Worm (Caenorhabditis elegans) whole organism, L1 larva: Measurements from ENCODE around the gene C36B7.1.

Source experiments
- C16A3.4 ChIP-seq: fragments of 150-350 bp; optimal IDR thresholded peaks from 2 replicates; lab custom pipeline; 2014; ENCODE audit warnings: missing biosample characterization, missing genetic modification characterization
- F16B12.6 ChIP-seq: fragments of 150-350 bp; optimal IDR thresholded peaks from 2 replicates; lab custom pipeline; 2014; ENCODE audit warnings: missing biosample characterization, missing genetic modification characterization
- Y116A8C.19 ChIP-seq: sonication (generic microtip); optimal IDR thresholded peaks from 2 replicates; lab custom pipeline; 2016; ENCODE audit warnings: missing compliant biosample characterization, missing genetic modification characterization, borderline replicate concordance
- alr-1 ChIP-seq: fragments of 200-800 bp; sonication (Bioruptor generic); optimal IDR thresholded peaks from 2 replicates; lab custom pipeline; 2018; ENCODE audit warnings: borderline replicate concordance, mild to moderate bottlenecking, missing genetic modification characterization, missing compliant biosample characterization
- blmp-1 ChIP-seq: fragments of 150-350 bp; optimal IDR thresholded peaks from 2 replicates; lab custom pipeline; 2014; ENCODE audit warnings: missing biosample characterization, missing genetic modification characterization
- ceh-88 ChIP-seq: fragments of 200-800 bp; sonication (Bioruptor generic); IDR thresholded peaks from 2 replicates; pipeline ENCODE4 v1.3.6; 2022; ENCODE audit warnings: missing genetic modification characterization, missing compliant biosample characterization
- ceh-90 ChIP-seq: sonication (generic microtip); optimal IDR thresholded peaks from 2 replicates; lab custom pipeline; 2016; ENCODE audit warnings: missing genetic modification characterization, missing compliant biosample characterization
- efl-1 ChIP-seq, 4 experiments: fragments of 150-350 bp; optimal IDR thresholded peaks in 3 of 4; peaks in 1 of 4; 1 replicate in 1 of 4; 2 replicates in 3 of 4; lab custom pipeline; 2014; ENCODE audit warnings: missing biosample characterization in 2 of 4, missing genetic modification characterization in 2 of 4, missing genetic modification reagents in 2 of 4
- efl-3 ChIP-seq: fragments of 200-800 bp; sonication (Bioruptor generic); optimal IDR thresholded peaks from 2 replicates; lab custom pipeline; 2018; ENCODE audit warnings: mild to moderate bottlenecking, missing genetic modification characterization, missing compliant biosample characterization
- egl-27 ChIP-seq, 2 experiments: fragments of 150-350 bp in 1 of 2; sonication (generic microtip); optimal IDR thresholded peaks; 3 replicates each; lab custom pipeline; 2017 to 2018; ENCODE audit warnings: missing biosample characterization in 2 of 2, missing genetic modification characterization in 2 of 2, missing genetic modification reagents in 2 of 2
- elt-3 ChIP-seq, 6 experiments: fragments of 150-350 bp in 1 of 6; sonication (generic microtip); optimal IDR thresholded peaks; 2 replicates each; lab custom pipeline; 2017 to 2018; ENCODE audit warnings: missing biosample characterization in 6 of 6, missing genetic modification characterization in 6 of 6, inconsistent platforms in 1 of 6
- fkh-10 ChIP-seq: sonication (generic microtip); optimal IDR thresholded peaks from 2 replicates; lab custom pipeline; 2017; ENCODE audit warnings: missing biosample characterization, missing genetic modification reagents, missing genetic modification characterization
- fkh-8 ChIP-seq: sonication (generic microtip); optimal IDR thresholded peaks from 2 replicates; lab custom pipeline; 2016; ENCODE audit warnings: mild to moderate bottlenecking, missing genetic modification characterization, missing compliant biosample characterization
- grh-1 ChIP-seq: fragments of 200-800 bp; sonication (Bioruptor generic); IDR thresholded peaks from 2 replicates; pipeline ENCODE4 v1.3.6; 2022; ENCODE audit warnings: missing genetic modification reagents, missing genetic modification characterization, missing compliant biosample characterization
- hlh-17 ChIP-seq: fragments of 200-800 bp; sonication (Bioruptor generic); optimal IDR thresholded peaks from 2 replicates; lab custom pipeline; 2018; ENCODE audit warnings: missing genetic modification characterization, mild to moderate bottlenecking, missing compliant biosample characterization, moderate library complexity, borderline replicate concordance
- hlh-4 ChIP-seq: sonication (generic microtip); optimal IDR thresholded peaks from 2 replicates; lab custom pipeline; 2016; ENCODE audit warnings: mild to moderate bottlenecking, missing genetic modification characterization, missing compliant biosample characterization
- isw-1 ChIP-seq: fragments of 200-800 bp; sonication (Bioruptor generic); IDR thresholded peaks from 2 replicates; pipeline ENCODE4 v1.3.6; 2022; ENCODE audit warnings: missing genetic modification characterization, missing compliant biosample characterization
- lin-14 ChIP-seq: fragments of 200-800 bp; sonication (Bioruptor generic); optimal IDR thresholded peaks from 2 replicates; lab custom pipeline; 2018; ENCODE audit warnings: mild to moderate bottlenecking, missing genetic modification characterization, moderate library complexity, missing compliant biosample characterization
- lin-15B ChIP-seq: fragments of 150-350 bp; sonication (generic microtip); optimal IDR thresholded peaks from 3 replicates; lab custom pipeline; 2014; ENCODE audit warnings: missing biosample characterization, missing genetic modification characterization
- lin-35 ChIP-seq, 2 experiments: fragments of 150-350 bp; optimal IDR thresholded peaks; 2 replicates each; lab custom pipeline; 2014; ENCODE audit warnings: missing biosample characterization in 2 of 2, missing genetic modification characterization in 2 of 2, missing genetic modification reagents in 2 of 2
- lir-3 ChIP-seq: sonication (generic microtip); optimal IDR thresholded peaks from 2 replicates; lab custom pipeline; 2016; ENCODE audit warnings: mild to moderate bottlenecking, missing genetic modification characterization, moderate library complexity, missing compliant biosample characterization; ENCODE audit not compliant: poor library complexity
- mep-1 ChIP-seq: fragments of 150-350 bp; optimal IDR thresholded peaks from 2 replicates; lab custom pipeline; 2014; ENCODE audit warnings: missing biosample characterization, missing genetic modification characterization
- nhr-11 ChIP-seq: fragments of 150-350 bp; optimal IDR thresholded peaks from 2 replicates; lab custom pipeline; 2014; ENCODE audit warnings: missing biosample characterization, missing genetic modification characterization
- nhr-20 ChIP-seq: sonication (generic microtip); optimal IDR thresholded peaks from 2 replicates; lab custom pipeline; 2016; ENCODE audit warnings: mild to moderate bottlenecking, missing genetic modification characterization, missing compliant biosample characterization
- nhr-237 ChIP-seq: fragments of 150-350 bp; optimal IDR thresholded peaks from 2 replicates; lab custom pipeline; 2014; ENCODE audit warnings: missing biosample characterization, missing genetic modification characterization
- nhr-47 ChIP-seq: sonication (generic microtip); optimal IDR thresholded peaks from 2 replicates; lab custom pipeline; 2016; ENCODE audit warnings: mild to moderate bottlenecking, missing genetic modification characterization, moderate library complexity, missing compliant biosample characterization
- nhr-76 ChIP-seq: sonication (generic microtip); optimal IDR thresholded peaks from 2 replicates; lab custom pipeline; 2017; ENCODE audit warnings: missing biosample characterization, missing genetic modification characterization
- nhr-85 ChIP-seq: sonication (generic microtip); peaks from one replicate; lab custom pipeline; 2016; ENCODE audit warnings: missing genetic modification characterization, inconsistent platforms, missing compliant biosample characterization
- pax-3 ChIP-seq: fragments of 200-800 bp; sonication (Bioruptor generic); optimal IDR thresholded peaks from 2 replicates; lab custom pipeline; 2018; ENCODE audit warnings: mild to moderate bottlenecking, missing genetic modification characterization, moderate library complexity, missing compliant biosample characterization
- skn-1 ChIP-seq: fragments of 150-350 bp; optimal IDR thresholded peaks from 2 replicates; lab custom pipeline; 2014; ENCODE audit warnings: missing biosample characterization, missing genetic modification characterization
- snu-23 ChIP-seq: sonication (generic microtip); optimal IDR thresholded peaks from 2 replicates; lab custom pipeline; 2016; ENCODE audit warnings: missing genetic modification characterization, missing compliant biosample characterization
- swsn-7 ChIP-seq: sonication (generic microtip); optimal IDR thresholded peaks from 2 replicates; lab custom pipeline; 2016; ENCODE audit warnings: missing genetic modification characterization, missing compliant biosample characterization
- unc-130 ChIP-seq: fragments of 150-350 bp; optimal IDR thresholded peaks from 2 replicates; lab custom pipeline; 2017; ENCODE audit warnings: missing biosample characterization, missing genetic modification characterization, inconsistent platforms
- unc-30 ChIP-seq: sonication (generic microtip); optimal IDR thresholded peaks from 2 replicates; lab custom pipeline; 2017; ENCODE audit warnings: missing biosample characterization, missing genetic modification characterization
- unc-62 ChIP-seq: fragments of 150-350 bp; optimal IDR thresholded peaks from 2 replicates; lab custom pipeline; 2014; ENCODE audit warnings: missing biosample characterization, missing genetic modification reagents, missing genetic modification characterization
- unc-98 ChIP-seq: fragments of 200-800 bp; sonication (Bioruptor generic); IDR thresholded peaks from 2 replicates; pipeline ENCODE4 v1.3.6; 2022; ENCODE audit warnings: missing genetic modification characterization, missing compliant biosample characterization
- ztf-11 ChIP-seq, 2 experiments: sonication (generic microtip); optimal IDR thresholded peaks; 2 replicates each; lab custom pipeline; 2016 to 2017; ENCODE audit warnings: missing genetic modification characterization in 2 of 2, missing biosample characterization in 1 of 2, missing compliant biosample characterization in 1 of 2

Gene C36B7.1

DNA sequence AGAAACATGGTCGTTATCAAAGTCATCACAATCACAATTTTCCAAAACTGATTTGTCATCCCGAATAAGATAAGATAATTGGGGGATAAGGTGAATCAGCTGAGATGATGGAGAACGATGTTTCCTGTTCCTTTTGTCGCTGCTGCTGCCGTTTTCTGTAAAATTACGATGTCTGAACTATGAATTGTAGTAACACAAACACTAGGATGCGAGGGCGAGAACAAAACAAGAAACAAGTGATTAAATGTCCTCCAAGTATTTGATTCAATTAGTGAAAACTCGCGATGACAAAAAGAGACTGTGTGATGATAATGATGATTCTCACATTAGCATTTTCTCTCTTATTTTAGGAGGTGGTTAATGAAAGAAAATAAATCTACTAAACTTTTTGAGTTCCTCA is 43.2 kb downstream of the C36B7.1 start, which contains the start of gene C54D1.7:
Gene C54D1.7 (minus strand): TSS at position 157 of the 400 bp plus-strand sequence.
- TF ChIP-seq blmp-1 (tag; lab: Kevin White, UChicago) = peak; percentile 29
- TF ChIP-seq nhr-85 (tag; lab: Kevin White, UChicago) = peak; percentile 72
- no peak for TF ChIP-seq ztf-11 (tag; optimal IDR thresholded peaks at IDR 0.05; lab: Kevin White, UChicago)
- TF ChIP-seq elt-3 (tag; optimal IDR thresholded peaks at IDR 0.05; lab: Kevin White, UChicago) = peak in 1 of 6 experiments; percentile 46

DNA sequence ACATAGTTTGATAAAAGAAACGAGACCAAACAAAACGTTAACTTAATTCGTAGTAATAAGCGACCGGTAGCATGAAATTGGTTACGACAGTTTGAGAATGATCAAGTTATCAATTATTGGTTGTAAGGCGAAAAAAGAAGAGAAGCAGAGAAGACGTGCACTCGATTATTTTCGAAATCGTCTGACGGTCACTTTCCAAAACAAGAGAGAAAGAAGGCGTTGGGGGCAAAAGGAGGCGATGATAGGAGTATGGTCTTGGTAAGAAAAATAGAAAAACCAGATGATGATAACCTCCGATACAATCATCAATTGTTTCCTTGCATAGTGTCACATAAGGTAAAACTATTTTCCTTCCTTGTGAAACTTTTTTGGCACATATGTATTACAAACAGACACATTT is 44.8 kb downstream of the C36B7.1 start:
- no peak for TF ChIP-seq egl-27 (tag; optimal IDR thresholded peaks at IDR 0.05; lab: Kevin White, UChicago)
- TF ChIP-seq F16B12.6 = no peak
- no peak for TF ChIP-seq fkh-10 (GFP tag; lab: Kevin White, UChicago)
- TF ChIP-seq lin-14 = peak; percentile 45
- TF ChIP-seq nhr-237 (tag; lab: Kevin White, UChicago) = no peak
- peak; percentile 64 for TF ChIP-seq blmp-1 (tag; lab: Kevin White, UChicago)
- peak in 1 of 2 experiments; percentile 31 for TF ChIP-seq lin-35 (GFP tag; optimal IDR thresholded peaks at IDR 0.05; lab: Kevin White, UChicago)
- no peak for TF ChIP-seq efl-3 (GFP tag; lab: Kevin White, UChicago)
- peak; percentile 44 for TF ChIP-seq unc-130 (tag; lab: Kevin White, UChicago)
- no peak for TF ChIP-seq unc-30 (tag; lab: Kevin White, UChicago)
- no peak for TF ChIP-seq nhr-47 (tag; lab: Kevin White, UChicago)
- TF ChIP-seq isw-1 (GFP tag; lab: Robert Waterston, UW) = no peak
- TF ChIP-seq pax-3 (tag; lab: Kevin White, UChicago) = no peak
- TF ChIP-seq grh-1 = no peak
- TF ChIP-seq ceh-88 (GFP tag; lab: Robert Waterston, UW) = no peak
- peak; percentile 24 for TF ChIP-seq snu-23 (GFP tag; lab: Kevin White, UChicago)
- TF ChIP-seq hlh-17 (GFP tag; lab: Kevin White, UChicago) = no peak
- TF ChIP-seq Y116A8C.19 = no peak
- TF ChIP-seq nhr-76 (tag; lab: Kevin White, UChicago) = no peak
- no peak for TF ChIP-seq unc-98
- TF ChIP-seq nhr-11 (tag; lab: Kevin White, UChicago) = no peak
- TF ChIP-seq mep-1 = no peak
- TF ChIP-seq lir-3 (tag; lab: Kevin White, UChicago) = no peak
- no peak for TF ChIP-seq hlh-4 (tag; lab: Kevin White, UChicago)
- TF ChIP-seq swsn-7 (tag; lab: Kevin White, UChicago) = no peak
- TF ChIP-seq elt-3 (tag; optimal IDR thresholded peaks at IDR 0.05; lab: Kevin White, UChicago) = peak in 1 of 6 experiments; percentile 25
- no peak for TF ChIP-seq skn-1 (tag; lab: Kevin White, UChicago)
- peak; percentile 40 for TF ChIP-seq nhr-20 (tag; lab: Kevin White, UChicago)
- no peak for TF ChIP-seq unc-62 (GFP tag; lab: Kevin White, UChicago)
- TF ChIP-seq ceh-90 (tag; lab: Kevin White, UChicago) = no peak
- peak; percentile 70 for TF ChIP-seq nhr-85 (tag; lab: Kevin White, UChicago)
- no peak for TF ChIP-seq fkh-8 (tag; lab: Kevin White, UChicago)

DNA sequence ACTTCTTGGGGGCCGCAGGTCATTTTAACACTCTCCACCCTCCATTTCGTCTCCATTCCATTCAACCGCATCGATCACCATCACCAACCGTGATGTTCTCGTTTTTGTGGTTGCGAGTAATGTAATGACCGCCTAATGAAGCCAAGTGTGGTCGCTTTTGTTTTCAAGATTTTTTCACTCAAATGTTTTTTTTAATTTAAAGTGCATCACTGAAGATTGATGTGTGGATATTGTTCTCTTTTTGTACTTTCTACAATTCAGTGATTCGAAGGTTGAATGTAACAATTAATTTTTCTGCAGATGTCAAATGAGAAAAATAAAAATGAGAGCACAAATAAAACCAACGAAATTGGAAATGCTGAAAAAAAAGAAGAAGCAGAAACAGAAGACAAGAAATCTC is 46.0 kb downstream of the C36B7.1 start, which contains the start of gene pgp-10:
Gene pgp-10 (plus strand): TSS at position 301 of the 400 bp plus-strand sequence.
- TF ChIP-seq fkh-8 (tag; lab: Kevin White, UChicago) (no peak), lin-15B (tag; lab: Kevin White, UChicago) (no peak), nhr-11 (tag; lab: Kevin White, UChicago) (no peak), nhr-85 (tag; lab: Kevin White, UChicago) (peak; percentile 35), F16B12.6 (no peak)

DNA sequence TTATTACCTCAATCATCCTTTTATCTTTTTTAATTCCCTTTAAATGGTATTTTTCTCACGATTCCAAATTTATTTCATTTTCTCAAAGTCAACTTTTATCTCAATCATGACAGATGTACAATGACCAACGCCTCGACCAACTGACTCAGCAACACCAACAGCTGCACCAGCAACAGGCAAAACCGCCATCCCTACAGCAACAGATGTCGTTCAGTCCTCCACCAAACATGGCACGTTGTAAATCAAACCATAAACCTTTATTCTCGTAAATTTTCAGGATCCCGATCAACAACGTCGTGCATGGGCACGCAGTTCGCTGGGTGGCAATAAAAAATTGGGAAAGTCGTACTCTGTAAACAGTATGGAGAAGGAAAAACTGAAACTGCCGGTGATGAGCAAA is 50.1 kb downstream of the C36B7.1 start:
- peak in 1 of 2 experiments; percentile 20 for TF ChIP-seq ztf-11 (tag; optimal IDR thresholded peaks at IDR 0.05; lab: Kevin White, UChicago)
- no peak for TF ChIP-seq alr-1 (tag; lab: Kevin White, UChicago)
- TF ChIP-seq nhr-237 (tag; lab: Kevin White, UChicago) = no peak
- TF ChIP-seq C16A3.4 (tag; lab: Kevin White, UChicago) = no peak
- TF ChIP-seq efl-1 (optimal IDR thresholded peaks at IDR 0.05; lab: Kevin White, UChicago) = no peak
- peak in 1 of 2 experiments; percentile 14 for TF ChIP-seq efl-1 (GFP tag; optimal IDR thresholded peaks at IDR 0.05 in 1 of 2; lab: Kevin White, UChicago)
- TF ChIP-seq, all 84 proteins: peak for 2
